Fruit fly (Drosophila melanogaster) whole organism, embryonic: ENCODE data around the gene CG5157.

ENCODE experiments used
- Aef1 ChIP-seq: fragments of 200-800 bp; sonication (Bioruptor generic); IDR thresholded peaks from 3 replicates; pipeline ENCODE4 v1.3.6; 2022; ENCODE audit warnings: missing biosample characterization, missing genetic modification characterization
- Atf3 ChIP-seq: fragments of 200-800 bp; sonication (Bioruptor generic); optimal IDR thresholded peaks from 3 replicates; lab custom pipeline; 2016; ENCODE audit warnings: missing biosample characterization, missing genetic modification characterization
- B-H2 ChIP-seq: fragments of 200-800 bp; sonication (Bioruptor generic); optimal IDR thresholded peaks from 2 replicates; lab custom pipeline; 2018; ENCODE audit warnings: missing biosample characterization, mild to moderate bottlenecking, missing genetic modification characterization
- C15 ChIP-seq: fragments of 200-800 bp; sonication (Bioruptor generic); IDR thresholded peaks from 3 replicates; pipeline ENCODE4 v1.3.6; 2022; ENCODE audit warnings: missing biosample characterization, missing genetic modification characterization
- CG10321 ChIP-seq: fragments of 200-800 bp; sonication (Bioruptor generic); IDR thresholded peaks from 2 replicates; pipeline ENCODE4 v1.3.6; 2022; ENCODE audit warnings: missing biosample characterization, missing genetic modification characterization
- CG12299 ChIP-seq: fragments of 200-800 bp; sonication (Bioruptor generic); optimal IDR thresholded peaks from 2 replicates; lab custom pipeline; 2018; ENCODE audit warnings: missing biosample characterization, mild to moderate bottlenecking, missing genetic modification characterization
- CG15269 ChIP-seq: fragments of 200-800 bp; sonication (Bioruptor generic); optimal IDR thresholded peaks from 2 replicates; lab custom pipeline; 2018; ENCODE audit warnings: missing biosample characterization, mild to moderate bottlenecking, missing genetic modification characterization, moderate library complexity
- CG1529 ChIP-seq: fragments of 200-800 bp; sonication (Bioruptor generic); optimal IDR thresholded peaks from 3 replicates; lab custom pipeline; 2018; ENCODE audit warnings: missing biosample characterization, missing genetic modification characterization
- CG17829 ChIP-seq: fragments of 200-800 bp; optimal IDR thresholded peaks from 2 replicates; lab custom pipeline; 2019; ENCODE audit warnings: missing biosample characterization, mild to moderate bottlenecking, missing genetic modification characterization, moderate library complexity
- CG18619 ChIP-seq: fragments of 200-800 bp; sonication (Bioruptor generic); optimal IDR thresholded peaks from 3 replicates; lab custom pipeline; 2017; ENCODE audit warnings: missing biosample characterization, mild to moderate bottlenecking, missing genetic modification characterization
- CG2129 ChIP-seq: fragments of 200-800 bp; sonication (Bioruptor generic); IDR thresholded peaks from 2 replicates; pipeline ENCODE4 v1.3.6; 2022; ENCODE audit warnings: missing biosample characterization, missing genetic modification characterization; ENCODE audit not compliant: partially characterized antibody
- CG2889 ChIP-seq: fragments of 200-800 bp; sonication (Bioruptor generic); IDR thresholded peaks from 3 replicates; pipeline ENCODE4 v1.3.6; 2022; ENCODE audit warnings: missing biosample characterization, missing genetic modification characterization
- CG30020 ChIP-seq: fragments of 200-800 bp; optimal IDR thresholded peaks from 2 replicates; lab custom pipeline; 2019; ENCODE audit warnings: missing biosample characterization, mild to moderate bottlenecking, missing genetic modification characterization, moderate library complexity
- CG33213 ChIP-seq: fragments of 200-800 bp; sonication (Bioruptor generic); optimal IDR thresholded peaks from 3 replicates; lab custom pipeline; 2016; ENCODE audit warnings: missing biosample characterization, missing genetic modification characterization
- CG3847 ChIP-seq: fragments of 200-800 bp; sonication (Bioruptor generic); IDR thresholded peaks from 2 replicates; pipeline ENCODE4 v1.3.6; 2022; ENCODE audit warnings: missing biosample characterization, missing genetic modification characterization
- CG3995 ChIP-seq: fragments of 200-800 bp; sonication (Bioruptor generic); optimal IDR thresholded peaks from 3 replicates; lab custom pipeline; 2016; ENCODE audit warnings: missing biosample characterization, missing genetic modification characterization
- CG6654 ChIP-seq: fragments of 200-800 bp; sonication (Bioruptor generic); optimal IDR thresholded peaks from 2 replicates; lab custom pipeline; 2017; ENCODE audit warnings: missing biosample characterization, mild to moderate bottlenecking, missing genetic modification characterization
- CG8290 ChIP-seq, 3 experiments: fragments of 200-800 bp; sonication (Bioruptor generic); optimal IDR thresholded peaks; 2 replicates each; lab custom pipeline; 2016 to 2019; ENCODE audit warnings: missing biosample characterization in 3 of 3, missing genetic modification characterization in 3 of 3, mild to moderate bottlenecking in 2 of 3, moderate library complexity in 1 of 3
- CG8359 ChIP-seq: fragments of 200-800 bp; sonication (Bioruptor generic); optimal IDR thresholded peaks from 2 replicates; lab custom pipeline; 2017; ENCODE audit warnings: missing biosample characterization, mild to moderate bottlenecking, missing genetic modification characterization, borderline replicate concordance
- CG8944 ChIP-seq: fragments of 200-800 bp; sonication (Bioruptor generic); optimal IDR thresholded peaks from 3 replicates; lab custom pipeline; 2016; ENCODE audit warnings: missing biosample characterization, missing genetic modification characterization
- Dbx ChIP-seq: fragments of 200-800 bp; sonication (Bioruptor generic); IDR thresholded peaks from 3 replicates; pipeline ENCODE4 v1.3.6; 2022; ENCODE audit warnings: missing biosample characterization, missing genetic modification characterization
- Dek ChIP-seq: fragments of 200-800 bp; sonication (Bioruptor generic); optimal IDR thresholded peaks from 3 replicates; lab custom pipeline; 2019; ENCODE audit warnings: missing biosample characterization, mild to moderate bottlenecking, missing genetic modification characterization, moderate library complexity
- Dip3 ChIP-seq: fragments of 200-800 bp; sonication (Bioruptor generic); optimal IDR thresholded peaks from 3 replicates; lab custom pipeline; 2016; ENCODE audit warnings: missing biosample characterization, missing genetic modification characterization
- Elba2 ChIP-seq: fragments of 200-800 bp; sonication (Bioruptor generic); optimal IDR thresholded peaks from 3 replicates; lab custom pipeline; 2016; ENCODE audit warnings: missing biosample characterization, missing genetic modification characterization
- Ets97D ChIP-seq: fragments of 200-800 bp; sonication (Bioruptor generic); optimal IDR thresholded peaks from 3 replicates; lab custom pipeline; 2016; ENCODE audit warnings: missing biosample characterization, missing genetic modification characterization
- H2.0 ChIP-seq: fragments of 200-800 bp; sonication (Bioruptor generic); IDR thresholded peaks from 2 replicates; pipeline ENCODE4 v1.3.6; 2022; ENCODE audit warnings: missing biosample characterization, missing genetic modification characterization
- Med ChIP-seq: fragments of 200-800 bp; sonication (Bioruptor generic); peaks from one replicate; lab custom pipeline; 2016; ENCODE audit warnings: missing biosample characterization, missing genetic modification characterization, mild to moderate bottlenecking, inconsistent platforms, moderate library complexity
- Sin3A ChIP-seq: fragments of >200 bp; optimal IDR thresholded peaks from 2 replicates; lab custom pipeline; 2018
- ab ChIP-seq: fragments of 200-800 bp; sonication (Bioruptor generic); optimal IDR thresholded peaks from 2 replicates; lab custom pipeline; 2016; ENCODE audit warnings: missing biosample characterization, missing genetic modification characterization
- aop ChIP-seq: fragments of 200-800 bp; sonication (Bioruptor generic); IDR thresholded peaks from 2 replicates; pipeline ENCODE4 v1.3.6; 2022; ENCODE audit warnings: missing biosample characterization, missing genetic modification characterization
- ase ChIP-seq: fragments of 200-800 bp; sonication (Bioruptor generic); IDR thresholded peaks from 3 replicates; pipeline ENCODE4 v1.3.6; 2022; ENCODE audit warnings: missing biosample characterization, missing genetic modification characterization
- az2 ChIP-seq: fragments of 200-800 bp; sonication (Bioruptor generic); optimal IDR thresholded peaks from 3 replicates; lab custom pipeline; 2016; ENCODE audit warnings: missing biosample characterization, missing genetic modification characterization
- br ChIP-seq: fragments of >200 bp; optimal IDR thresholded peaks from 2 replicates; lab custom pipeline; 2017
- btn ChIP-seq: fragments of 200-800 bp; sonication (Bioruptor generic); optimal IDR thresholded peaks from 2 replicates; lab custom pipeline; 2016; ENCODE audit warnings: missing biosample characterization, missing genetic modification characterization
- chinmo ChIP-seq: fragments of 200-800 bp; sonication (Bioruptor generic); IDR thresholded peaks from 4 replicates; pipeline ENCODE4 v1.3.6; 2022; ENCODE audit warnings: missing biosample characterization, missing genetic modification characterization; ENCODE audit not compliant: partially characterized antibody
- exex ChIP-seq: fragments of 200-800 bp; sonication (Bioruptor generic); optimal IDR thresholded peaks from 4 replicates; lab custom pipeline; 2018; ENCODE audit warnings: missing biosample characterization, mild to moderate bottlenecking, missing genetic modification characterization, moderate library complexity
- fd3F ChIP-seq: fragments of 200-800 bp; sonication (Bioruptor generic); optimal IDR thresholded peaks from 2 replicates; lab custom pipeline; 2018; ENCODE audit warnings: missing biosample characterization, mild to moderate bottlenecking, missing genetic modification characterization, moderate library complexity
- her ChIP-seq: fragments of 200-800 bp; sonication (Bioruptor generic); optimal IDR thresholded peaks from 2 replicates; lab custom pipeline; 2016; ENCODE audit warnings: missing biosample characterization, missing genetic modification characterization
- jing ChIP-seq: fragments of 200-800 bp; sonication (Bioruptor generic); optimal IDR thresholded peaks from 2 replicates; lab custom pipeline; 2018; ENCODE audit warnings: missing biosample characterization, mild to moderate bottlenecking, missing genetic modification characterization
- knrl ChIP-seq: fragments of 200-800 bp; sonication (Bioruptor generic); IDR thresholded peaks from 3 replicates; pipeline ENCODE4 v1.3.6; 2022; ENCODE audit warnings: missing biosample characterization, missing genetic modification characterization; ENCODE audit not compliant: partially characterized antibody
- oc ChIP-seq: fragments of 200-800 bp; sonication (Bioruptor generic); optimal IDR thresholded peaks from 2 replicates; lab custom pipeline; 2018; ENCODE audit warnings: missing biosample characterization, mild to moderate bottlenecking, missing genetic modification characterization, moderate library complexity
- otp ChIP-seq: fragments of 200-800 bp; sonication (Bioruptor generic); IDR thresholded peaks from 3 replicates; pipeline ENCODE4, ENCODE4 v1.3.6; 2022; ENCODE audit warnings: missing biosample characterization, missing genetic modification characterization
- pan ChIP-seq, 4 experiments: fragments of >200 bp in 3 of 4; fragments of 200-800 bp in 1 of 4; sonication (Bioruptor generic) in 1 of 4; optimal IDR thresholded peaks in 3 of 4; IDR thresholded peaks in 1 of 4; 2 replicates each; pipeline versions ENCODE4 v1.3.6 to Lab custom; 2017 to 2022; ENCODE audit warnings: missing biosample characterization in 2 of 4, missing genetic modification characterization in 2 of 4, mixed read lengths in 1 of 4
- ro ChIP-seq: fragments of 200-800 bp; sonication (Bioruptor generic); IDR thresholded peaks from 2 replicates; pipeline ENCODE4 v1.3.6; 2022; ENCODE audit warnings: missing biosample characterization, missing genetic modification characterization
- sens-2 ChIP-seq: fragments of 200-800 bp; sonication (Bioruptor generic); IDR thresholded peaks from 2 replicates; pipeline ENCODE4 v1.3.6; 2022; ENCODE audit warnings: missing biosample characterization, missing genetic modification characterization
- slou ChIP-seq: fragments of 200-800 bp; sonication (Bioruptor generic); optimal IDR thresholded peaks from 3 replicates; lab custom pipeline; 2016; ENCODE audit warnings: missing biosample characterization, missing genetic modification characterization
- sr ChIP-seq: fragments of 200-800 bp; sonication (Bioruptor generic); IDR thresholded peaks from 3 replicates; pipeline ENCODE4 v1.3.6; 2022; ENCODE audit warnings: missing biosample characterization, missing genetic modification characterization
- tup ChIP-seq: fragments of 200-800 bp; sonication (Bioruptor generic); optimal IDR thresholded peaks from 2 replicates; lab custom pipeline; 2016; ENCODE audit warnings: missing biosample characterization, mild to moderate bottlenecking, missing genetic modification characterization, moderate library complexity
- zen2 ChIP-seq: fragments of 200-800 bp; sonication (Bioruptor generic); IDR thresholded peaks from 3 replicates; pipeline ENCODE4 v1.3.6; 2022; ENCODE audit warnings: missing biosample characterization, missing genetic modification characterization; ENCODE audit not compliant: partially characterized antibody

CG5157 gene

DNA sequence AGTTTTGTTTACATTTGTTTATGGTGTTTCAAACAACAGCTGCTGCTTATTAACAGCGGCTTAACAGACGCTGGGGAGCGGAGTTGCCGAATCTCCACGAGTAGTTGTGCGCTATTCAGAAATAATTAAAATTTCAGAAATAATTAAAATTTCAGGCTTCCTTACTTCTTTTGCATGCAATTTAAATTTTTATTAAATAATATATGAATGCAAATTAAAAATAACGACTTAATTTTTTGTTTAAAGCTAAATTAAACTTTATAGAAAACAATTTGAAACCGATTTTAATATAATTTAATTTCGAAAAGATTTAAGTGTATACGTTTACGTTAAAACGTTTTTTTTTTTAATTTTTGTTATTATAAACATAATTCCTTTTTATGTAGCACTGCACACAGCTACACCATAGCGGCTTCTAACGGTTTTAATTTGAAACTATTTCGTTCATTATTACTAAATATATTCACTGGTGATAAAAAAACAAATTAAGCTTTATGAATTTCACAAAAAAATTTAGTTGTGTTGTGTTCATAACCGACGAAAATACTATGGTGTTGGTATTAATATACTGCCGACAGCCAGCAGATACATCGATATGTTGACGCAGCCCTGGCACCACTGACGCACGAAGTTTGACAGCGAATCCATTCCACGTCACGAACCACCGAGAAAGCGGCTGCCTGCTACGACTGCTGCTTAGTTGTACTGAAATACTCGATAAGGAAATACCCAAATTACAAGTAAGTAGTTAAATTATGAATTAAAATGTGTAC, 8.5 kb downstream of the CG5157 start, which contains the start of gene SsRbeta (continued):
- peak; percentile 20; the same call in 2 of the 3 replicates for TF ChIP-seq Dbx (GFP tag; lab: Robert Waterston, UW)
- TF ChIP-seq Atf3 (GFP tag; lab: Kevin White, UChicago), result peak; percentile 2
- no peak for TF ChIP-seq jing
- TF ChIP-seq tup (GFP tag; lab: Kevin White, UChicago), result no peak
- TF ChIP-seq CG8359 (GFP tag; lab: Kevin White, UChicago), result no peak
- TF ChIP-seq Aef1 (GFP tag; lab: Robert Waterston, UW), result peak; percentile 7; the same call in 1 of the 3 replicates
- TF ChIP-seq CG2129 (GFP tag; lab: Robert Waterston, UW), result peak; percentile 36
- TF ChIP-seq CG10321, result peak; percentile 31; the same call in 1 of the 2 replicates
- no peak for TF ChIP-seq az2
- TF ChIP-seq knrl, result peak; percentile 76
- TF ChIP-seq Ets97D, result peak; percentile 88
- no peak for TF ChIP-seq btn
- TF ChIP-seq Dip3 (GFP tag; lab: Kevin White, UChicago), result no peak
- 0 out of 2 replicates have a peak, but pooled peaks have one; percentile 4 for TF ChIP-seq aop (GFP tag; lab: Robert Waterston, UW)
- peak; percentile 76 for TF ChIP-seq H2.0 (GFP tag; lab: Robert Waterston, UW)
- no peak for TF ChIP-seq otp (GFP tag; lab: Robert Waterston, UW)
- peak; percentile 4 for TF ChIP-seq fd3F
- no peak for TF ChIP-seq sr (GFP tag; lab: Robert Waterston, UW)
- TF ChIP-seq CG17829 (tag; lab: Kevin White, UChicago), result no peak
- TF ChIP-seq Med, result peak; percentile 91
- no peak for TF ChIP-seq slou (GFP tag; lab: Kevin White, UChicago)
- TF ChIP-seq CG6654 (GFP tag; lab: Kevin White, UChicago), result no peak
- TF ChIP-seq CG15269 (tag; lab: Kevin White, UChicago), result peak; percentile 36
- TF ChIP-seq CG2889 (GFP tag; lab: Robert Waterston, UW), result peak; percentile 3; the same call in 1 of the 3 replicates
- no peak for TF ChIP-seq ro
- TF ChIP-seq sens-2, result peak; percentile 42; the same call in 1 of the 2 replicates
- TF ChIP-seq Elba2 (GFP tag; lab: Kevin White, UChicago), result no peak
- no peak for TF ChIP-seq pan (optimal IDR thresholded peaks at IDR 0.05; lab: Kevin White, UChicago)
- peak in 1 of 2 experiments; percentile 66 for TF ChIP-seq pan (GFP tag; optimal IDR thresholded peaks at IDR 0.05 in 1 of 2, IDR thresholded peaks at IDR 0.05 in 1 of 2)
- TF ChIP-seq chinmo (GFP tag; lab: Robert Waterston, UW), result peak; percentile 72; the same call in 1 of the 4 replicates
- no peak for TF ChIP-seq CG33213 (GFP tag; lab: Kevin White, UChicago)
- TF ChIP-seq CG18619 (GFP tag; lab: Kevin White, UChicago), result no peak
- TF ChIP-seq exex (tag; lab: Kevin White, UChicago), result no peak
- no peak for TF ChIP-seq ab
- peak; percentile 74; the same call in 2 of the 3 replicates for TF ChIP-seq ase (GFP tag; lab: Robert Waterston, UW)
- TF ChIP-seq C15, result no peak
- peak; percentile 37 for TF ChIP-seq Sin3A (lab: Kevin White, UChicago)
- TF ChIP-seq B-H2 (GFP tag; lab: Kevin White, UChicago), result peak; percentile 29
- no peak for TF ChIP-seq CG12299 (tag; lab: Kevin White, UChicago)
- no peak for TF ChIP-seq Dek (tag; lab: Kevin White, UChicago)
- no peak; the same call in 2 of the 3 replicates for TF ChIP-seq zen2 (GFP tag; lab: Robert Waterston, UW)
- TF ChIP-seq CG8290 (GFP tag; optimal IDR thresholded peaks at IDR 0.05; lab: Kevin White, UChicago), result no peak
- TF ChIP-seq CG8290 (tag; optimal IDR thresholded peaks at IDR 0.05; lab: Kevin White, UChicago), result peak in 1 of 2 experiments; percentile 82
- no peak for TF ChIP-seq oc (tag; lab: Kevin White, UChicago)
- TF ChIP-seq br (lab: Kevin White, UChicago), result no peak
- TF ChIP-seq CG30020, result peak; percentile 51
- no peak for TF ChIP-seq her (GFP tag; lab: Kevin White, UChicago)
- TF ChIP-seq CG3847 (GFP tag; lab: Robert Waterston, UW), result peak; percentile 23; the same call in 1 of the 2 replicates
- no peak for TF ChIP-seq CG1529 (GFP tag; lab: Kevin White, UChicago)
- TF ChIP-seq CG8944 (GFP tag; lab: Kevin White, UChicago), result no peak
- no peak for TF ChIP-seq CG3995
